Fruit fly (Drosophila melanogaster): ENCODE measurements around the gene CG9147.

Gene CG9147

dm6 chr2L:6098479-6099269 is 32.9 kb downstream of the CG9147 start, which contains the start of gene CG9175:
Gene CG9175 (minus strand): TSS chr2L:6098966.
- TF ChIP-seq CG8478 (optimal IDR thresholded peaks at IDR 0.05), result no peak
- no peak for TF ChIP-seq Dll (optimal IDR thresholded peaks at IDR 0.05)
- TF ChIP-seq pan (optimal IDR thresholded peaks at IDR 0.05), result no peak
- no peak for TF ChIP-seq usp (GFP tag; optimal IDR thresholded peaks at IDR 0.05)
- no peak for TF ChIP-seq EcR (GFP tag; optimal IDR thresholded peaks at IDR 0.05)
- TF ChIP-seq psq (optimal IDR thresholded peaks at IDR 0.05), result no peak

dm6 chr2L:6099270-6099644 is 33.5 kb downstream of the CG9147 start:
- TF ChIP-seq usp (GFP tag; optimal IDR thresholded peaks at IDR 0.05) (no peak), psq (optimal IDR thresholded peaks at IDR 0.05) (no peak), pan (optimal IDR thresholded peaks at IDR 0.05) (no peak), CG8478 (optimal IDR thresholded peaks at IDR 0.05) (no peak), EcR (GFP tag; optimal IDR thresholded peaks at IDR 0.05) (no peak), Dll (optimal IDR thresholded peaks at IDR 0.05) (no peak)

dm6 chr2L:6100202-6100689 is 34.4 kb downstream of the CG9147 start, which contains the start of gene stai:
Gene stai (plus strand): TSS chr2L:6100377.
- TF ChIP-seq usp (GFP tag; optimal IDR thresholded peaks at IDR 0.05) (no peak), pan (optimal IDR thresholded peaks at IDR 0.05) (peak; percentile 10)

dm6 chr2L:6109313-6109847 is 43.6 kb downstream of the CG9147 start:
- TF ChIP-seq usp (GFP tag; optimal IDR thresholded peaks at IDR 0.05), result no peak

dm6 chr2L:6110781-6111180 is 45.0 kb downstream of the CG9147 start:
- TF ChIP-seq pan (optimal IDR thresholded peaks at IDR 0.05) (no peak), psq (optimal IDR thresholded peaks at IDR 0.05) (no peak), usp (GFP tag; optimal IDR thresholded peaks at IDR 0.05) (no peak), Dll (optimal IDR thresholded peaks at IDR 0.05) (no peak), CG8478 (optimal IDR thresholded peaks at IDR 0.05) (no peak), EcR (GFP tag; optimal IDR thresholded peaks at IDR 0.05) (no peak)

All from whole organism.